Worm (Caenorhabditis elegans) whole organism, L2 larva: Measurements from ENCODE around the gene lgc-27.

Experiments
- ZK546.5 ChIP-seq: sonication (generic microtip); optimal IDR thresholded peaks from 2 replicates; lab custom pipeline; 2017; ENCODE audit warnings: missing biosample characterization, missing genetic modification characterization
- alr-1 ChIP-seq: fragments of 150-350 bp; optimal IDR thresholded peaks from 2 replicates; lab custom pipeline; 2014; ENCODE audit warnings: missing biosample characterization, missing genetic modification characterization
- aly-2 ChIP-seq: fragments of 150-350 bp; optimal IDR thresholded peaks from 2 replicates; lab custom pipeline; 2014; ENCODE audit warnings: missing biosample characterization, missing genetic modification characterization
- ceh-82 ChIP-seq: fragments of 150-350 bp; optimal IDR thresholded peaks from 2 replicates; lab custom pipeline; 2014; ENCODE audit warnings: missing biosample characterization, missing genetic modification characterization
- elt-3 ChIP-seq: sonication (generic microtip); optimal IDR thresholded peaks from 2 replicates; lab custom pipeline; 2017; ENCODE audit warnings: missing biosample characterization, missing genetic modification characterization
- fos-1 ChIP-seq: fragments of 150-350 bp; optimal IDR thresholded peaks from 2 replicates; lab custom pipeline; 2014; ENCODE audit warnings: missing biosample characterization, missing genetic modification characterization
- lin-39 ChIP-seq: fragments of 150-350 bp; optimal IDR thresholded peaks from 2 replicates; lab custom pipeline; 2014; ENCODE audit warnings: missing biosample characterization, missing genetic modification reagents, missing genetic modification characterization
- lsy-2 ChIP-seq, 2 experiments: fragments of 150-350 bp in 1 of 2; sonication (generic microtip) in 1 of 2; optimal IDR thresholded peaks; 2 replicates each; lab custom pipeline; 2014 to 2017; ENCODE audit warnings: missing biosample characterization in 2 of 2, missing genetic modification characterization in 2 of 2
- mdl-1 ChIP-seq, 2 experiments: fragments of 150-350 bp in 1 of 2; sonication (generic microtip) in 1 of 2; optimal IDR thresholded peaks; 2 replicates each; lab custom pipeline; 2017; ENCODE audit warnings: missing biosample characterization in 2 of 2, missing genetic modification characterization in 2 of 2
- nhr-237 ChIP-seq: fragments of 150-350 bp; optimal IDR thresholded peaks from 2 replicates; lab custom pipeline; 2014; ENCODE audit warnings: missing biosample characterization, missing genetic modification characterization
- unc-62 ChIP-seq: fragments of 150-350 bp; optimal IDR thresholded peaks from 2 replicates; lab custom pipeline; 2014; ENCODE audit warnings: missing biosample characterization, missing genetic modification reagents, missing genetic modification characterization
- ztf-11 ChIP-seq: sonication (generic microtip); optimal IDR thresholded peaks from 2 replicates; lab custom pipeline; 2017; ENCODE audit warnings: missing biosample characterization, missing genetic modification characterization

ce11 chrII:4600276-4600675, 48.6 kb upstream of the lgc-27 start:
- TF ChIP-seq fos-1 (no peak), aly-2 (tag; lab: Kevin White, UChicago) (no peak), lsy-2 (tag; optimal IDR thresholded peaks at IDR 0.05; lab: Kevin White, UChicago) (no peak), nhr-237 (tag; lab: Kevin White, UChicago) (no peak), ceh-82 (no peak), elt-3 (tag; lab: Kevin White, UChicago) (no peak), lin-39 (tag; lab: Kevin White, UChicago) (no peak), unc-62 (GFP tag; lab: Kevin White, UChicago) (no peak), mdl-1 (tag; optimal IDR thresholded peaks at IDR 0.05; lab: Kevin White, UChicago) (no peak), ztf-11 (tag; lab: Kevin White, UChicago) (no peak), alr-1 (tag; lab: Kevin White, UChicago) (no peak), ZK546.5 (no peak)
